Worm (Caenorhabditis elegans) whole organism, L1 larva: ENCODE measurements around the gene sax-1.

Experiments used
- C16A3.4 ChIP-seq: fragments of 150-350 bp; optimal IDR thresholded peaks from 2 replicates; lab custom pipeline; 2014; ENCODE audit warnings: missing biosample characterization, missing genetic modification characterization
- aha-1 ChIP-seq: fragments of 150-350 bp; optimal IDR thresholded peaks from 2 replicates; lab custom pipeline; 2014; ENCODE audit warnings: missing biosample characterization, missing genetic modification characterization
- ama-1 ChIP-seq: fragments of 150-350 bp; optimal IDR thresholded peaks from 2 replicates; lab custom pipeline; 2014
- ceh-63 ChIP-seq: fragments of 200-800 bp; sonication (Bioruptor generic); optimal IDR thresholded peaks from 2 replicates; lab custom pipeline; 2018; ENCODE audit warnings: mild to moderate bottlenecking, missing genetic modification characterization, missing compliant biosample characterization
- ceh-88 ChIP-seq: fragments of 200-800 bp; sonication (Bioruptor generic); IDR thresholded peaks from 2 replicates; pipeline ENCODE4 v1.3.6; 2022; ENCODE audit warnings: missing genetic modification characterization, missing compliant biosample characterization
- dpl-1 ChIP-seq, 3 experiments: fragments of 150-350 bp in 2 of 3; sonication (generic microtip) in 1 of 3; optimal IDR thresholded peaks; 2 replicates each; lab custom pipeline; 2014 to 2017; ENCODE audit warnings: missing biosample characterization in 3 of 3, missing genetic modification characterization in 3 of 3, missing genetic modification reagents in 3 of 3
- dsc-1 ChIP-seq: sonication (generic microtip); optimal IDR thresholded peaks from 2 replicates; lab custom pipeline; 2016; ENCODE audit warnings: mild to moderate bottlenecking, missing genetic modification characterization, missing compliant biosample characterization
- efl-1 ChIP-seq, 4 experiments: fragments of 150-350 bp; optimal IDR thresholded peaks in 3 of 4; peaks in 1 of 4; 1 replicate in 1 of 4; 2 replicates in 3 of 4; lab custom pipeline; 2014; ENCODE audit warnings: missing biosample characterization in 2 of 4, missing genetic modification characterization in 2 of 4, missing genetic modification reagents in 2 of 4
- egl-13 ChIP-seq: sonication (generic microtip); optimal IDR thresholded peaks from 2 replicates; lab custom pipeline; 2016; ENCODE audit warnings: missing genotype, missing genetic modification reagents, missing genetic modification characterization, missing compliant biosample characterization
- egl-27 ChIP-seq, 2 experiments: fragments of 150-350 bp in 1 of 2; sonication (generic microtip); optimal IDR thresholded peaks; 3 replicates each; lab custom pipeline; 2017 to 2018; ENCODE audit warnings: missing biosample characterization in 2 of 2, missing genetic modification characterization in 2 of 2, missing genetic modification reagents in 2 of 2
- elt-2 ChIP-seq: sonication (generic microtip); optimal IDR thresholded peaks from 2 replicates; lab custom pipeline; 2016; ENCODE audit warnings: missing genetic modification characterization, mild to moderate bottlenecking, inconsistent platforms, missing compliant biosample characterization, missing genetic modification reagents
- elt-3 ChIP-seq, 6 experiments: fragments of 150-350 bp in 1 of 6; sonication (generic microtip); optimal IDR thresholded peaks; 2 replicates each; lab custom pipeline; 2017 to 2018; ENCODE audit warnings: missing biosample characterization in 6 of 6, missing genetic modification characterization in 6 of 6, inconsistent platforms in 1 of 6
- fkh-8 ChIP-seq: sonication (generic microtip); optimal IDR thresholded peaks from 2 replicates; lab custom pipeline; 2016; ENCODE audit warnings: mild to moderate bottlenecking, missing genetic modification characterization, missing compliant biosample characterization
- grh-1 ChIP-seq: fragments of 200-800 bp; sonication (Bioruptor generic); IDR thresholded peaks from 2 replicates; pipeline ENCODE4 v1.3.6; 2022; ENCODE audit warnings: missing genetic modification reagents, missing genetic modification characterization, missing compliant biosample characterization
- hlh-17 ChIP-seq: fragments of 200-800 bp; sonication (Bioruptor generic); optimal IDR thresholded peaks from 2 replicates; lab custom pipeline; 2018; ENCODE audit warnings: missing genetic modification characterization, mild to moderate bottlenecking, missing compliant biosample characterization, moderate library complexity, borderline replicate concordance
- irx-1 ChIP-seq: sonication (generic microtip); optimal IDR thresholded peaks from 2 replicates; lab custom pipeline; 2016; ENCODE audit warnings: missing genetic modification characterization, missing compliant biosample characterization
- isw-1 ChIP-seq: fragments of 200-800 bp; sonication (Bioruptor generic); IDR thresholded peaks from 2 replicates; pipeline ENCODE4 v1.3.6; 2022; ENCODE audit warnings: missing genetic modification characterization, missing compliant biosample characterization
- lin-14 ChIP-seq: fragments of 200-800 bp; sonication (Bioruptor generic); optimal IDR thresholded peaks from 2 replicates; lab custom pipeline; 2018; ENCODE audit warnings: mild to moderate bottlenecking, missing genetic modification characterization, moderate library complexity, missing compliant biosample characterization
- lin-15B ChIP-seq: fragments of 150-350 bp; sonication (generic microtip); optimal IDR thresholded peaks from 3 replicates; lab custom pipeline; 2014; ENCODE audit warnings: missing biosample characterization, missing genetic modification characterization
- lin-35 ChIP-seq, 2 experiments: fragments of 150-350 bp; optimal IDR thresholded peaks; 2 replicates each; lab custom pipeline; 2014; ENCODE audit warnings: missing biosample characterization in 2 of 2, missing genetic modification characterization in 2 of 2, missing genetic modification reagents in 2 of 2
- lsy-2 ChIP-seq, 2 experiments: fragments of 150-350 bp; optimal IDR thresholded peaks; 2 replicates each; lab custom pipeline; 2014; ENCODE audit warnings: missing biosample characterization in 2 of 2, missing genetic modification characterization in 2 of 2
- mab-9 ChIP-seq: fragments of 200-800 bp; sonication (Bioruptor generic); IDR thresholded peaks from 2 replicates; pipeline ENCODE4 v1.3.6; 2022; ENCODE audit warnings: missing genetic modification reagents, missing genetic modification characterization, missing compliant biosample characterization
- mdl-1 ChIP-seq, 2 experiments: fragments of 150-350 bp; optimal IDR thresholded peaks; 2 replicates each; lab custom pipeline; 2014 to 2017; ENCODE audit warnings: missing biosample characterization in 2 of 2, missing genetic modification characterization in 2 of 2, inconsistent platforms in 1 of 2
- nhr-11 ChIP-seq: fragments of 150-350 bp; optimal IDR thresholded peaks from 2 replicates; lab custom pipeline; 2014; ENCODE audit warnings: missing biosample characterization, missing genetic modification characterization
- nhr-19 ChIP-seq: fragments of 200-800 bp; sonication (Bioruptor generic); conservative IDR thresholded peaks from 2 replicates; pipeline ENCODE4 v1.3.6; 2022; ENCODE audit warnings: missing genetic modification characterization, missing compliant biosample characterization
- nhr-237 ChIP-seq: fragments of 150-350 bp; optimal IDR thresholded peaks from 2 replicates; lab custom pipeline; 2014; ENCODE audit warnings: missing biosample characterization, missing genetic modification characterization
- nhr-47 ChIP-seq: sonication (generic microtip); optimal IDR thresholded peaks from 2 replicates; lab custom pipeline; 2016; ENCODE audit warnings: mild to moderate bottlenecking, missing genetic modification characterization, moderate library complexity, missing compliant biosample characterization
- nhr-71 ChIP-seq: sonication (generic microtip); optimal IDR thresholded peaks from 2 replicates; lab custom pipeline; 2016; ENCODE audit warnings: mild to moderate bottlenecking, missing genetic modification characterization, moderate library complexity, missing compliant biosample characterization
- nhr-84 ChIP-seq: sonication (generic microtip); optimal IDR thresholded peaks from 2 replicates; lab custom pipeline; 2017; ENCODE audit warnings: missing biosample characterization, missing genetic modification characterization
- pag-3 ChIP-seq: sonication (generic microtip); optimal IDR thresholded peaks from 2 replicates; lab custom pipeline; 2017; ENCODE audit warnings: missing genetic modification characterization, mild to moderate bottlenecking, missing compliant biosample characterization, antibody characterized with exemption, borderline replicate concordance; ENCODE audit not compliant: insufficient read depth
- pqm-1 ChIP-seq: sonication (generic microtip); optimal IDR thresholded peaks from 3 replicates; lab custom pipeline; 2017; ENCODE audit warnings: missing biosample characterization, missing genetic modification characterization
- rnt-1 ChIP-seq: sonication (generic microtip); optimal IDR thresholded peaks from 2 replicates; lab custom pipeline; 2016; ENCODE audit warnings: mild to moderate bottlenecking, missing genetic modification characterization, moderate library complexity, missing compliant biosample characterization
- skn-1 ChIP-seq: fragments of 150-350 bp; optimal IDR thresholded peaks from 2 replicates; lab custom pipeline; 2014; ENCODE audit warnings: missing biosample characterization, missing genetic modification characterization
- snpc-4 ChIP-seq: fragments of 150-350 bp; optimal IDR thresholded peaks from 2 replicates; lab custom pipeline; 2014; ENCODE audit warnings: missing biosample characterization, missing genetic modification characterization
- snu-23 ChIP-seq: sonication (generic microtip); optimal IDR thresholded peaks from 2 replicates; lab custom pipeline; 2016; ENCODE audit warnings: missing genetic modification characterization, missing compliant biosample characterization
- sptf-1 ChIP-seq: fragments of 150-350 bp; optimal IDR thresholded peaks from 2 replicates; lab custom pipeline; 2014; ENCODE audit warnings: missing biosample characterization, missing genetic modification characterization
- swsn-7 ChIP-seq: sonication (generic microtip); optimal IDR thresholded peaks from 2 replicates; lab custom pipeline; 2016; ENCODE audit warnings: missing genetic modification characterization, missing compliant biosample characterization
- tlp-1 ChIP-seq: fragments of 150-350 bp; optimal IDR thresholded peaks from 2 replicates; lab custom pipeline; 2014; ENCODE audit warnings: missing biosample characterization, missing genetic modification characterization
- unc-130 ChIP-seq: fragments of 150-350 bp; optimal IDR thresholded peaks from 2 replicates; lab custom pipeline; 2017; ENCODE audit warnings: missing biosample characterization, missing genetic modification characterization, inconsistent platforms
- unc-62 ChIP-seq: fragments of 150-350 bp; optimal IDR thresholded peaks from 2 replicates; lab custom pipeline; 2014; ENCODE audit warnings: missing biosample characterization, missing genetic modification reagents, missing genetic modification characterization
- unc-86 ChIP-seq: sonication (generic microtip); optimal IDR thresholded peaks from 2 replicates; lab custom pipeline; 2016; ENCODE audit warnings: missing genetic modification characterization, missing compliant biosample characterization
- unc-98 ChIP-seq: fragments of 200-800 bp; sonication (Bioruptor generic); IDR thresholded peaks from 2 replicates; pipeline ENCODE4 v1.3.6; 2022; ENCODE audit warnings: missing genetic modification characterization, missing compliant biosample characterization
- vab-15 ChIP-seq: sonication (generic microtip); optimal IDR thresholded peaks from 2 replicates; lab custom pipeline; 2017; ENCODE audit warnings: missing genotype, mild to moderate bottlenecking, missing genetic modification characterization, missing compliant biosample characterization
- ztf-4 ChIP-seq: fragments of 150-350 bp; optimal IDR thresholded peaks from 2 replicates; lab custom pipeline; 2014; ENCODE audit warnings: missing biosample characterization, missing genetic modification characterization

sax-1 gene

ce11 chrX:3689155-3689719 is 39.3 kb upstream of the sax-1 start, which contains the start of gene tag-278:
Gene tag-278, minus strand, starts transcription at chrX:3689205.
- peak; percentile 27; the same call in 1 of the 2 replicates for TF ChIP-seq nhr-19 (GFP tag; lab: Robert Waterston, UW)
- peak; percentile 31 for TF ChIP-seq snu-23
- no peak for TF ChIP-seq dpl-1 (GFP tag; optimal IDR thresholded peaks at IDR 0.05; lab: Kevin White, UChicago)
- no peak for TF ChIP-seq snpc-4 (tag; lab: Kevin White, UChicago)
- no peak for TF ChIP-seq efl-1 (optimal IDR thresholded peaks at IDR 0.05; lab: Kevin White, UChicago)
- TF ChIP-seq efl-1 (GFP tag; optimal IDR thresholded peaks at IDR 0.05 in 1 of 2; lab: Kevin White, UChicago) = peak in 1 of 2 experiments; percentile 70
- TF ChIP-seq nhr-237 (tag; lab: Kevin White, UChicago) = no peak
- no peak for TF ChIP-seq lin-35 (GFP tag; optimal IDR thresholded peaks at IDR 0.05; lab: Kevin White, UChicago)
- no peak for TF ChIP-seq mab-9
- no peak for TF ChIP-seq lin-15B (tag; lab: Kevin White, UChicago)
- TF ChIP-seq unc-86 = no peak
- TF ChIP-seq pqm-1 (tag; lab: Kevin White, UChicago) = no peak
- TF ChIP-seq skn-1 (tag; lab: Kevin White, UChicago) = no peak
- peak; percentile 3 for TF ChIP-seq nhr-47 (tag; lab: Kevin White, UChicago)
- TF ChIP-seq C16A3.4 (tag; lab: Kevin White, UChicago) = no peak
- no peak for TF ChIP-seq unc-62
- TF ChIP-seq unc-98 = no peak
- TF ChIP-seq fkh-8 (tag; lab: Kevin White, UChicago) = no peak
- peak; percentile 47 for TF ChIP-seq rnt-1 (tag; lab: Kevin White, UChicago)
- TF ChIP-seq mdl-1 (tag; optimal IDR thresholded peaks at IDR 0.05; lab: Kevin White, UChicago) = peak in 1 of 2 experiments; percentile 12
- TF ChIP-seq lin-14 (GFP tag; lab: Kevin White, UChicago) = peak; percentile 67
- no peak for TF ChIP-seq ceh-88 (GFP tag; lab: Robert Waterston, UW)
- TF ChIP-seq swsn-7 = no peak
- no peak for TF ChIP-seq irx-1 (tag; lab: Kevin White, UChicago)
- no peak for TF ChIP-seq ztf-4
- TF ChIP-seq lsy-2 (tag; optimal IDR thresholded peaks at IDR 0.05; lab: Kevin White, UChicago) = peak in 1 of 2 experiments; percentile 9
- no peak for TF ChIP-seq ama-1 (lab: Kevin White, UChicago)
- no peak for TF ChIP-seq aha-1
- no peak for TF ChIP-seq elt-3 (tag; optimal IDR thresholded peaks at IDR 0.05; lab: Kevin White, UChicago)
- TF ChIP-seq isw-1 (GFP tag; lab: Robert Waterston, UW) = no peak
- TF ChIP-seq dsc-1 (tag; lab: Kevin White, UChicago) = no peak
- no peak for TF ChIP-seq egl-13
- no peak for TF ChIP-seq nhr-11 (tag; lab: Kevin White, UChicago)
- TF ChIP-seq elt-2 (tag; lab: Kevin White, UChicago) = no peak
- peak; percentile 65 for TF ChIP-seq nhr-71 (tag; lab: Kevin White, UChicago)
- TF ChIP-seq tlp-1 (tag; lab: Kevin White, UChicago) = no peak
- no peak for TF ChIP-seq nhr-84 (tag; lab: Kevin White, UChicago)
- TF ChIP-seq sptf-1 (tag; lab: Kevin White, UChicago) = no peak
- peak; percentile 17 for TF ChIP-seq unc-130 (tag; lab: Kevin White, UChicago)
- no peak for TF ChIP-seq pag-3 (tag; lab: Kevin White, UChicago)

- TF ChIP-seq elt-2 (tag; lab: Kevin White, UChicago) = no peak
- peak; percentile 67 for TF ChIP-seq ceh-63 (GFP tag; lab: Kevin White, UChicago)
Measured at ce11 chrX:3686420-3686819, 36.5 kb upstream of the sax-1 start.

- TF ChIP-seq rnt-1 (tag; lab: Kevin White, UChicago) (peak; percentile 38), hlh-17 (GFP tag; lab: Kevin White, UChicago) (no peak), vab-15 (tag; lab: Kevin White, UChicago) (no peak), snpc-4 (tag; lab: Kevin White, UChicago) (no peak), egl-27 (tag; optimal IDR thresholded peaks at IDR 0.05; lab: Kevin White, UChicago) (no peak), pag-3 (tag; lab: Kevin White, UChicago) (peak; percentile 24), nhr-11 (tag; lab: Kevin White, UChicago) (no peak), grh-1 (GFP tag; lab: Robert Waterston, UW) (no peak)
Measured at ce11 chrX:3683060-3683459, 33.1 kb upstream of the sax-1 start.
